Worm (Caenorhabditis elegans): Measurements from ENCODE around the gene ZC449.8.

ZC449.8 gene

DNA sequence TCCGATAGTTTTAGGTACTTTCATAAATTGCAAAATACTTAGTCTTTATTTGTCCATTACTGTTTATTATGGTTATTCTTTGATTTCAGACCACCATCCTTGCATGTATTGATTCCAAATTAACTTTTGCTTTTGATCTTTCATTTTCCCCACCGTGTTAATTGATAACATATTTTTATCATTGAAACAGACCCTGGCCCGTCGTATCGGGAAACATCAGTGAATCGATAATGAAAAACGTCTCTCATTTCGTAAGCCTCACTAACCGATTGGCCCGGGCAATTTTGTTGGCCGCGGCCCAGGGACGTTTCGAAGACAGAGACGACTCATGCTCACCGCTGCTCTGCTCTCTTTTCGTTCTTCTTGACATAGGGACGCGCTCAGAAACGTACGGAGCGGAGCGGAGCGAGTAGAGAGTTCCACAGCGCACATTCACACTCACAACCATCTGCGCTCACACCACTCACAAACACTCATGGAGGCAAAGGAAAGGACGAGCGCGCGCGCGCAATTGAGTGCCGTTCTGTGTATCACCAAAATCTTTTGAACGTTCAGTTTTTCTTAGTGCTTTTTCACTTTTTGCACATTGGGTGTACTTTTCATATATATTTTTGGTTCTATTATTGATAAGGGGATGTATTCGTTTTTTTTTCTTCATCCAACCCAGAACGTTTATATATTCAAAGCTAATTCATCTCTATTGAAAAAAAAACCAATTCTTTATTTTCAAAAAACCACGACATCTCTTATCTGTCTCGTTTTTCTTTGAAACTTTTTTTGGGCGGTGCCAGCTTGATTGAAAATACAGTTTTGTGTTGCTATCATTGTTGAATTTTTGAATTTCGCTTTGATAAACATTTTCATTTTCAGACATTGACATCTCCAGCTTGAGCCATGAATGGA lies 48.1 kb downstream of the ZC449.8 start, which contains the start of gene C24H10.2:
TSS of gene C24H10.2 (plus strand) at position 853 of the 903 bp plus-strand sequence.
- TF ChIP-seq nhr-41 (GFP tag; IDR thresholded peaks at IDR 0.05) (no peak), zip-11 (GFP tag; IDR thresholded peaks at IDR 0.05) (no peak), F10B5.3 (tag; optimal IDR thresholded peaks at IDR 0.05) (no peak), daf-8 (GFP tag; IDR thresholded peaks at IDR 0.05) (no peak), hlh-11 (tag; optimal IDR thresholded peaks at IDR 0.05) (peak; percentile 86), ctbp-1 (GFP tag; IDR thresholded peaks at IDR 0.05) (peak; percentile 67; the same call in 1 of the 2 replicates), nhr-237 (tag; optimal IDR thresholded peaks at IDR 0.05) (no peak), zfp-2 (tag; optimal IDR thresholded peaks at IDR 0.05) (no peak), dmd-8 (GFP tag; IDR thresholded peaks at IDR 0.05) (no peak), daf-12 (tag; optimal IDR thresholded peaks at IDR 0.05) (no peak), spr-3 (GFP tag; optimal IDR thresholded peaks at IDR 0.05) (no peak), Y105C5A.15 (GFP tag; IDR thresholded peaks at IDR 0.05) (no peak), fkh-10 (GFP tag; optimal IDR thresholded peaks at IDR 0.05) (no peak), dpl-1 (GFP tag; optimal IDR thresholded peaks at IDR 0.05) (no peak), mdt-29 (GFP tag; IDR thresholded peaks at IDR 0.05) (no peak), F26F4.8 (GFP tag; conservative IDR thresholded peaks at IDR 0.05) (no peak), zfp-3 (GFP tag; conservative IDR thresholded peaks at IDR 0.05) (no peak), saeg-2 (GFP tag; IDR thresholded peaks at IDR 0.05) (no peak), hif-1 (tag; optimal IDR thresholded peaks at IDR 0.05) (peak in 1 of 2 experiments; percentile 40), sdz-12 (GFP tag; optimal IDR thresholded peaks at IDR 0.05) (no peak), dmd-9 (GFP tag; IDR thresholded peaks at IDR 0.05) (no peak), duxl-1 (tag; optimal IDR thresholded peaks at IDR 0.05; ENCODE audit: poor library complexity) (no peak), ama-1 (optimal IDR thresholded peaks at IDR 0.05) (no peak), attf-4 (tag; optimal IDR thresholded peaks at IDR 0.05) (no peak), ztf-11 (tag; optimal IDR thresholded peaks at IDR 0.05) (no peak), mes-2 (tag; optimal IDR thresholded peaks at IDR 0.05; ENCODE audit: poor library complexity, severe bottlenecking) (peak; percentile 61), nhr-11 (tag; optimal IDR thresholded peaks at IDR 0.05) (no peak), lin-15B (tag; optimal IDR thresholded peaks at IDR 0.05) (no peak), unc-39 (tag; optimal IDR thresholded peaks at IDR 0.05) (no peak), nhr-10 (tag; optimal IDR thresholded peaks at IDR 0.05) (no peak), ceh-82 (tag; optimal IDR thresholded peaks at IDR 0.05) (no peak), ceh-44 (GFP tag; IDR thresholded peaks at IDR 0.05) (no peak), dve-1 (tag; optimal IDR thresholded peaks at IDR 0.05; ENCODE audit: insufficient read depth) (peak; percentile 17), mdl-1 (tag; optimal IDR thresholded peaks at IDR 0.05) (peak in 1 of 2 experiments; percentile 58), rbr-2 (tag; optimal IDR thresholded peaks at IDR 0.05) (peak; percentile 64), tra-1 (GFP tag; IDR thresholded peaks at IDR 0.05) (0 out of 2 replicates have a peak, but pooled peaks have one; percentile 51), jun-1 (tag; optimal IDR thresholded peaks at IDR 0.05) (no peak), ceh-20 (GFP tag; IDR thresholded peaks at IDR 0.05) (0 out of 2 replicates have a peak, but pooled peaks have one; percentile 17), nhr-42 (GFP tag; IDR thresholded peaks at IDR 0.05) (no peak), nhr-111 (GFP tag; optimal IDR thresholded peaks at IDR 0.05) (no peak), ztf-7 (tag; optimal IDR thresholded peaks at IDR 0.05) (no peak), dmd-6 (GFP tag; IDR thresholded peaks at IDR 0.05) (peak; percentile 56), hmg-1.1 (GFP tag; IDR thresholded peaks at IDR 0.05) (peak; percentile 80), nhr-77 (tag; optimal IDR thresholded peaks at IDR 0.05) (peak; percentile 8), Y75B8A.6 (GFP tag; IDR thresholded peaks at IDR 0.05) (no peak), F49E8.2 (tag; optimal IDR thresholded peaks at IDR 0.05; ENCODE audit: borderline replicate concordance) (no peak), tag-97 (GFP tag; IDR thresholded peaks at IDR 0.05) (no peak), egl-27 (tag; optimal IDR thresholded peaks at IDR 0.05) (no peak), pha-4 (GFP tag; IDR thresholded peaks at IDR 0.05) (no peak), pha-4 (tag; optimal IDR thresholded peaks at IDR 0.05) (no peak)
